Fruit fly (Drosophila melanogaster) whole organism, adult: ENCODE measurements around the gene CG15449.

Experiments used
- CG11617 ChIP-seq: fragments of 200-800 bp; sonication (Bioruptor generic); optimal IDR thresholded peaks from 2 replicates; lab custom pipeline; 2017; ENCODE audit warnings: mild to moderate bottlenecking, missing biosample characterization, missing genetic modification reagents, missing genetic modification characterization
- CG12768 ChIP-seq: fragments of 200-800 bp; sonication (Bioruptor generic); optimal IDR thresholded peaks from 2 replicates; lab custom pipeline; 2017; ENCODE audit warnings: missing biosample characterization, missing genetic modification characterization, mild to moderate bottlenecking, moderate library complexity, missing genetic modification reagents
- CG14711 ChIP-seq: fragments of 200-800 bp; sonication (Bioruptor generic); optimal IDR thresholded peaks from 2 replicates; lab custom pipeline; 2018; ENCODE audit warnings: missing biosample characterization, mild to moderate bottlenecking, missing genetic modification characterization, moderate library complexity
- CG1620 ChIP-seq: fragments of 200-800 bp; sonication (Bioruptor generic); optimal IDR thresholded peaks from 2 replicates; lab custom pipeline; 2016; ENCODE audit warnings: missing biosample characterization, missing genetic modification characterization
- CG33017 ChIP-seq: fragments of 200-800 bp; sonication (Bioruptor generic); optimal IDR thresholded peaks from 2 replicates; lab custom pipeline; 2018; ENCODE audit warnings: missing biosample characterization, mild to moderate bottlenecking, missing genetic modification characterization, moderate library complexity
- CG5204 ChIP-seq: fragments of 200-800 bp; sonication (Bioruptor generic); optimal IDR thresholded peaks from 2 replicates; lab custom pipeline; 2016; ENCODE audit warnings: missing biosample characterization, missing genetic modification characterization
- CG7045 ChIP-seq: fragments of 200-800 bp; sonication (Bioruptor generic); optimal IDR thresholded peaks from 2 replicates; lab custom pipeline; 2017; ENCODE audit warnings: missing biosample characterization, mild to moderate bottlenecking, missing genetic modification characterization
- CG7101 ChIP-seq: fragments of 200-800 bp; sonication (Bioruptor generic); optimal IDR thresholded peaks from 2 replicates; lab custom pipeline; 2018; ENCODE audit warnings: missing biosample characterization, mild to moderate bottlenecking, missing genetic modification characterization, moderate library complexity
- Clk ChIP-seq: fragments of 200-800 bp; sonication (Bioruptor generic); optimal IDR thresholded peaks from 2 replicates; lab custom pipeline; 2017; ENCODE audit warnings: missing biosample characterization, missing genetic modification characterization
- Crg-1 ChIP-seq: fragments of 200-800 bp; sonication (Bioruptor generic); optimal IDR thresholded peaks from 2 replicates; lab custom pipeline; 2016; ENCODE audit warnings: missing biosample characterization, missing genetic modification characterization
- Hr96 ChIP-seq: fragments of 200-800 bp; sonication (Bioruptor generic); optimal IDR thresholded peaks from 2 replicates; lab custom pipeline; 2016; ENCODE audit warnings: missing biosample characterization, missing genetic modification characterization
- Mnt ChIP-seq: fragments of 200-800 bp; sonication (Bioruptor generic); optimal IDR thresholded peaks from 2 replicates; lab custom pipeline; 2016; ENCODE audit warnings: missing biosample characterization, mild to moderate bottlenecking, missing genetic modification characterization
- bab1 ChIP-seq: fragments of 200-800 bp; sonication (Bioruptor generic); optimal IDR thresholded peaks from 3 replicates; lab custom pipeline; 2019; ENCODE audit warnings: missing biosample characterization, mild to moderate bottlenecking, missing genetic modification characterization, moderate library complexity
- cic ChIP-seq: fragments of 200-800 bp; sonication (Bioruptor generic); optimal IDR thresholded peaks from 2 replicates; lab custom pipeline; 2017; ENCODE audit warnings: missing biosample characterization, mild to moderate bottlenecking, missing genetic modification characterization, moderate library complexity
- cnc ChIP-seq, 2 experiments: fragments of >200 bp; optimal IDR thresholded peaks; 2 replicates each; lab custom pipeline; 2017
- ovo ChIP-seq: fragments of 200-800 bp; sonication (Bioruptor generic); optimal IDR thresholded peaks from 2 replicates; lab custom pipeline; 2016; ENCODE audit warnings: missing biosample characterization, missing genetic modification characterization
- pad ChIP-seq: fragments of 200-800 bp; sonication (Bioruptor generic); optimal IDR thresholded peaks from 3 replicates; lab custom pipeline; 2017; ENCODE audit warnings: missing biosample characterization, missing genetic modification characterization, mild to moderate bottlenecking, moderate library complexity, missing genetic modification reagents
- tj ChIP-seq: fragments of 200-800 bp; sonication (Bioruptor generic); optimal IDR thresholded peaks from 3 replicates; lab custom pipeline; 2017; ENCODE audit warnings: missing biosample characterization, mild to moderate bottlenecking, missing genetic modification characterization, moderate library complexity
- toe ChIP-seq: fragments of 200-800 bp; sonication (Bioruptor generic); optimal IDR thresholded peaks from 2 replicates; lab custom pipeline; 2016; ENCODE audit warnings: missing biosample characterization, missing genetic modification characterization

The CG15449 gene

DNA sequence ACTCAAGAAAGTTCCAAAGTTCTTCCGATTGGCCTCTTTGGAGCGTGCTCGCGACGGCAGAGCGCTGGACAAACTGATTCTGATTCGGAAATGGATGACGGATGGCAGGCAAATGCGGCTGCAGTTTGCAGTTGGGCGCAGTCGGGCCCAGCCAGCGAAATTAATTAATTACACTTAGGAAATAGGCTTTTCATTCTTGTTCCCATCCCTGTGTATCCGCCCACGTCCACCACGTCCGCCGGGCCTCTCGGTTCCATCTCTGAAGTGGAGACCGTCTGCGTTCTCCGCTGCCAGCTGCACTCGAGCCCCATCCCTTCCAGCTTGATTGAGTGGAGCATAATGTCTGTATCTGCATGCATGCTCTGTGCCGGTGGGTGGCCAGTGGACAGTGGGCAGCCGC lies at the start of gene CG15449:
TSS of gene CG15449 (minus strand) at position 101 of the 400 bp plus-strand sequence.
- no peak for TF ChIP-seq CG11617 (GFP tag; lab: Kevin White, UChicago)
- TF ChIP-seq Clk: no peak
- TF ChIP-seq ovo (GFP tag; lab: Kevin White, UChicago): no peak
- no peak for TF ChIP-seq CG14711 (tag; lab: Kevin White, UChicago)

DNA sequence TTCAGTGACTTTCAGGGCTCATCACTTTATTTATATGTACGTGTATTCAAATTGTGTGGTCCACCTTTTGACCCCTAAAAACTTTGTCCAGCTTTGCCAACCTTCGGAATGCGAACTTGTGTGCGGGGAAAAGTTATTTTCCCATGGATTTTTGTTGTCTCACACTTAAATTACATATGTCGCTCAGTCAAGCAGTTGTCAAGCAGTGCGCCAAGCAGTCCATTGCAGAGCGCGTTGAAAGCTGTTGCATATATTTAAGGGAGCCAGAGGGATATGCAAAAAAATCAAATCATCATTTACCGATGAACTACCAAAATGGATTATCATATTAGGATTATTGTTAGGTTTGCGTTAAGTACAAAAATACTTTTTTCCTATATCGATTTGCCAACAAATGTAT lies 42.8 kb upstream of the CG15449 start:
- TF ChIP-seq CG1620 (GFP tag; lab: Kevin White, UChicago): no peak
- TF ChIP-seq pad (GFP tag; lab: Kevin White, UChicago): no peak
- no peak for TF ChIP-seq Mnt
- TF ChIP-seq Hr96: no peak
- no peak for TF ChIP-seq CG11617 (GFP tag; lab: Kevin White, UChicago)
- no peak for TF ChIP-seq Crg-1 (GFP tag; lab: Kevin White, UChicago)
- TF ChIP-seq CG12768 (GFP tag; lab: Kevin White, UChicago): no peak

- TF ChIP-seq cic (GFP tag; lab: Kevin White, UChicago) (no peak), CG12768 (GFP tag; lab: Kevin White, UChicago) (no peak), CG5204 (GFP tag; lab: Kevin White, UChicago) (no peak), cnc (optimal IDR thresholded peaks at IDR 0.05; lab: Kevin White, UChicago) (no peak), bab1 (no peak), tj (no peak), CG11617 (GFP tag; lab: Kevin White, UChicago) (no peak), CG33017 (tag; lab: Kevin White, UChicago) (no peak), CG7101 (tag; lab: Kevin White, UChicago) (no peak), CG1620 (GFP tag; lab: Kevin White, UChicago) (no peak), ovo (GFP tag; lab: Kevin White, UChicago) (no peak), Hr96 (no peak), CG14711 (tag; lab: Kevin White, UChicago) (no peak)
Measured at dm6 chrX:21080335-21080734, 39.9 kb upstream of the CG15449 start.

DNA sequence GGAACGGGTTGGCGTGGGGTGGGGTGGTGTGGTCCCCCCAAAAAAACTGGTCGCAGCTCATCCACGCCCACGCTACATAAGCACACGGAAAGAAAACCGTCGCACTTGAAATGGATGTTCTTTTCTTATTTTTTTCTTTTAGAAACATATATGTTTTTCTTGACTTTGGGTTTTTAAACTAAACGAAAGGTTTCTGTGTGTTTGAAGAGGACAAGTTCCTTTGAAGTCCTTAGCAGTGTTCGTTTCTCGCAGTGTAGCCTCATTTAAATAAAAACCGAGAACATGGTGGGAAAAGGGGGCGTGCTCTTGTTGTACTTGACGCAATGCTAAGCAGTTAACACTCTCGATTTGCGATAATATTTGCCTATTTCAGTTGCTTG lies 33.9 kb upstream of the CG15449 start:
- peak; percentile 57 for TF ChIP-seq bab1
- TF ChIP-seq CG14711 (tag; lab: Kevin White, UChicago): peak; percentile 14
- no peak for TF ChIP-seq toe
- no peak for TF ChIP-seq cnc (optimal IDR thresholded peaks at IDR 0.05; lab: Kevin White, UChicago)
- TF ChIP-seq CG1620 (GFP tag; lab: Kevin White, UChicago): peak; percentile 31

DNA sequence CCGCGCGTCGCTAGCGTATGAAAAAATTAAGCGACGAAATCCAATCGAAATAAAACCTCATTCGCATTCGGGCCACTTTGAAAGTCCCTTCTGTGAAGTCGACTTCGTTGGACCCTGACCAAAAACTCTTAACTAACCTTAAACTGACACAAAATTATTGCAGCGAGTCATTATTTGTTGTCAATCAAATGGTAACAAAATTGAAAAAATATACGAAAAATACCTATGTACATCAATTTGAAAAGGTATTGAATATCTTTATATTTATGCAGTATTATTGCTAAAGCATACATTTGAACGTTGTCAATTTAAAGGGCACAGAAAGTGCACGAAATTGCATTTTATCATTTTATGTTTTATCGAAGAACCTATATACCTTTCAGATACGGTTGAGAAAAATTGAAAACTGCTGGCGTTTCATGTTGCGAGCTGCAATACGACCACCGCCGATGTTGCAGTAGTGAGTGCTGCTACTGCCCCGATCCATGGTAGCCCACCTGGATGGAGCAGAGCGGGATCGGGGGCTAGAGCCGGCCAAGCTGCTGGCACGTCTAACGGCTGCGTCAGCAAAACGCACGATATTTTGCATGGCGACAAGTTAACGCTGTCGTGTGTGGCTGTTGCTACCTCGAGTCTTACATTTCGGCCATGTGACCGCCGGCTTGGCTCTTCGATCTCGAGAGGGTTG lies 33.4 kb upstream of the CG15449 start:
- peak; percentile 98 for TF ChIP-seq tj
- no peak for TF ChIP-seq pad (GFP tag; lab: Kevin White, UChicago)
- no peak for TF ChIP-seq bab1
- no peak for TF ChIP-seq cic (GFP tag; lab: Kevin White, UChicago)
- no peak for TF ChIP-seq CG1620 (GFP tag; lab: Kevin White, UChicago)

DNA sequence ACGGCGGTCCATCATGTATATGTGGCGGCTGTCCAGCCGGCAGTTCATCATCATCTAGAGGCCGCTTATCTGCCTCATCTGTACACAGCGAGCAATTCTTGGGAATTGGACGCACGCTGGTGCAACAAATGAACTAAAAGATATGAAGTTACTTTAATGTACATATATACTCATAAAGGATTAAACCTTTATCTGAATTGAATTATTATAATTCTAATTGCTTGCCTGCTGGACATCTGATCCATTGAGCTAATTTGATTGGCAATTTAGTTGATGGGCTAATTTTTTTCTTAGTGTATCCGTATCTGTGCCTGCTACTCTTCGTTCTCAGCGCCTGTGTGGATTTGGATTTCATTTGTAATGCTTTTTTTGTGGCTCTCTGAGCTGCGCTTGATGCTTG lies 32.5 kb upstream of the CG15449 start:
- TF ChIP-seq CG7045 (peak; percentile 6), CG14711 (tag; lab: Kevin White, UChicago) (peak; percentile 17), ovo (GFP tag; lab: Kevin White, UChicago) (no peak), CG7101 (tag; lab: Kevin White, UChicago) (no peak)

DNA sequence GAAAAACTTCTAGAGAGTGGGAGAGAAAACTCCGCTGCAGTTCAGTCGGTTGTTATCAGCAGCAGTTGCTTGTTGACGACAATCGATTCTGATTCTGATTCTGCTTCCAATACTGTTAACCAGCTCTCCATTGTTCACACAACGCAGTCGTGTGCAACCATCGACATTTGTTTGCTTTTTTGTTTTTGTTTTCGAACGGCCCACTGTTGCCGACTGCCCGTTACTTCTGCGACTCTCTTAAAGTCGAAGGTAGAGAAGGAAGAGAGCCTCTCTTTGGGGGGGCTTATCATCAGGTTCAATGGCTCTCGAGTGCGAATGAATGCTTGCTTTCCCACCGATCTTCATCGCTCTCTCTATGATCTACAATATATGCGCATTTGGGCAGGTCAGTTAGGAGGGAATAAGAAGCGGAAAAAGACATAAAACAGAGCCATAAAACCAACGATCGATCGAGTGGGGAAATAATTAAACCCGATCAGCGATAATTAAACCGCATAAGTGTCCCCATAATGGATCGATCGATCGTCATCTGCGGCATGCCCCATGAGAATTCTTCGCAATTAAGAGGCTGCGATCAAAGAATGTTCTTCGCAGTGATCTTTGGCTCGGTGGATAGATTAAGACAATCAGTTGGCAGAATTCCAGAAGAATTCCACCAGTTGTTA lies 31.4 kb upstream of the CG15449 start:
- TF ChIP-seq CG14711 (tag; lab: Kevin White, UChicago) (no peak), Mnt (peak; percentile 9), tj (peak; percentile 18), pad (GFP tag; lab: Kevin White, UChicago) (peak; percentile 38), cic (GFP tag; lab: Kevin White, UChicago) (peak; percentile 20), ovo (GFP tag; lab: Kevin White, UChicago) (peak; percentile 83), CG5204 (GFP tag; lab: Kevin White, UChicago) (no peak)

DNA sequence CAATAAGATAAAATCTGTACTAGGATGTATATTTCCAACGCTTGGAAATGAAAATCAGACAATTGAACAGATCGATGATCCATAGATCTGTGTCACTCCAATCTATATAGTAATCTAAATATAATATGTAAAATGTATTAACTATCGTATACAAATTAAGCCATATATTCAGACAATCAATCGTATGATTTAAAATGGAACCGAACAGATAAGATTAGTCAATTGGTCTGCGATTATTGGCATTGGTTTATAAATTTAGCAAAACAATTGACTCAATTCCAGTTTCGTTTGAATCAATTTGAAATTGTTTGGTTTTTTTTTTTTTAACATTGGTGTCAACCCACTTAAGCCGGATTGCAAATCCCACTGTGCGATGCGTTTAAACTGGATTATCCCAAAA lies 27.5 kb upstream of the CG15449 start:
- TF ChIP-seq Clk: no peak
- TF ChIP-seq pad (GFP tag; lab: Kevin White, UChicago): peak; percentile 5
- no peak for TF ChIP-seq CG5204 (GFP tag; lab: Kevin White, UChicago)
- no peak for TF ChIP-seq Hr96
- no peak for TF ChIP-seq CG11617 (GFP tag; lab: Kevin White, UChicago)
